Worm (Caenorhabditis elegans) whole organism, young adult: Measurements from ENCODE around the gene spp-21.

ENCODE experiments used
- C06A6.2 ChIP-seq: fragments of 200-800 bp; sonication (Bioruptor generic); conservative IDR thresholded peaks from 2 replicates; pipeline ENCODE4 v1.3.6; 2022; ENCODE audit warnings: missing genetic modification characterization, missing compliant biosample characterization
- F22D6.2 ChIP-seq: sonication (generic microtip); optimal IDR thresholded peaks from 2 replicates; lab custom pipeline; 2016; ENCODE audit warnings: mild to moderate bottlenecking, missing genetic modification characterization, missing compliant biosample characterization
- F33H1.4 ChIP-seq: fragments of 200-800 bp; sonication (Bioruptor generic); IDR thresholded peaks from 2 replicates; pipeline ENCODE4 v1.3.6; 2022; ENCODE audit warnings: missing genetic modification reagents, missing genetic modification characterization, missing compliant biosample characterization
- F37B4.10 ChIP-seq: fragments of 200-800 bp; sonication (Bioruptor generic); IDR thresholded peaks from 2 replicates; pipeline ENCODE4 v1.3.6; 2022; ENCODE audit warnings: missing genetic modification characterization, missing compliant biosample characterization
- F52B5.7 ChIP-seq: sonication (generic microtip); optimal IDR thresholded peaks from 2 replicates; lab custom pipeline; 2016; ENCODE audit warnings: mild to moderate bottlenecking, missing genetic modification characterization, missing compliant biosample characterization
- F55B11.4 ChIP-seq: sonication (generic microtip); optimal IDR thresholded peaks from 2 replicates; lab custom pipeline; 2016; ENCODE audit warnings: missing compliant biosample characterization, missing genetic modification characterization, borderline replicate concordance; ENCODE audit not compliant: insufficient read depth
- F57A8.1 ChIP-seq: fragments of 200-800 bp; sonication (Bioruptor generic); optimal IDR thresholded peaks from 2 replicates; lab custom pipeline; 2018; ENCODE audit warnings: mild to moderate bottlenecking, missing genetic modification characterization, moderate library complexity, missing compliant biosample characterization
- K11D2.4 ChIP-seq: fragments of 200-800 bp; sonication (Bioruptor generic); IDR thresholded peaks from 2 replicates; pipeline ENCODE4 v1.3.6; 2022; ENCODE audit warnings: missing genetic modification reagents, missing genetic modification characterization, missing compliant biosample characterization
- ama-1 ChIP-seq, 3 experiments: fragments of 150-350 bp in 1 of 3; sonication (generic microtip) in 2 of 3; optimal IDR thresholded peaks; 2 replicates each; lab custom pipeline; 2014 to 2018; ENCODE audit warnings: missing biosample characterization in 2 of 3, missing genetic modification characterization in 2 of 3, missing genetic modification reagents in 2 of 3
- athp-1 ChIP-seq: sonication (generic microtip); optimal IDR thresholded peaks from 2 replicates; lab custom pipeline; 2017; ENCODE audit warnings: mild to moderate bottlenecking, missing genetic modification characterization, missing compliant biosample characterization
- attf-6 ChIP-seq: fragments of 200-800 bp; sonication (Bioruptor generic); IDR thresholded peaks from 2 replicates; pipeline ENCODE4 v1.3.6; 2022; ENCODE audit warnings: missing genetic modification reagents, missing genetic modification characterization, missing compliant biosample characterization
- bed-1 ChIP-seq: fragments of 200-800 bp; sonication (Bioruptor generic); IDR thresholded peaks from 2 replicates; pipeline ENCODE4 v1.3.6; 2022; ENCODE audit warnings: missing genetic modification reagents, missing genetic modification characterization, missing compliant biosample characterization
- ccch-3 ChIP-seq: fragments of 200-800 bp; sonication (Bioruptor generic); optimal IDR thresholded peaks from 2 replicates; lab custom pipeline; 2018; ENCODE audit warnings: mild to moderate bottlenecking, missing genetic modification characterization, missing compliant biosample characterization
- ceh-100 ChIP-seq: fragments of 200-800 bp; sonication (Bioruptor generic); IDR thresholded peaks from 2 replicates; pipeline ENCODE4 v1.3.6; 2022; ENCODE audit warnings: missing genetic modification reagents, missing genetic modification characterization, missing compliant biosample characterization
- chd-7 ChIP-seq: sonication (generic microtip); optimal IDR thresholded peaks from 2 replicates; lab custom pipeline; 2016; ENCODE audit warnings: mild to moderate bottlenecking, missing genetic modification characterization, moderate library complexity, missing compliant biosample characterization
- ets-4 ChIP-seq: fragments of 200-800 bp; sonication (Bioruptor generic); optimal IDR thresholded peaks from 2 replicates; lab custom pipeline; 2018; ENCODE audit warnings: mild to moderate bottlenecking, missing genetic modification characterization, missing compliant biosample characterization
- fkh-3 ChIP-seq: sonication (generic microtip); optimal IDR thresholded peaks from 2 replicates; lab custom pipeline; 2016; ENCODE audit warnings: mild to moderate bottlenecking, missing genetic modification characterization, missing compliant biosample characterization
- gei-17 ChIP-seq: fragments of 200-800 bp; sonication (Bioruptor generic); optimal IDR thresholded peaks from 2 replicates; lab custom pipeline; 2018; ENCODE audit warnings: mild to moderate bottlenecking, missing genetic modification characterization, missing compliant biosample characterization
- hmg-1.2 ChIP-seq: fragments of 200-800 bp; sonication (Bioruptor generic); IDR thresholded peaks from 2 replicates; pipeline ENCODE4 v1.3.6; 2022; ENCODE audit warnings: missing genetic modification reagents, missing genetic modification characterization, missing compliant biosample characterization
- hmg-20 ChIP-seq: fragments of 200-800 bp; sonication (Bioruptor generic); IDR thresholded peaks from 2 replicates; pipeline ENCODE4 v1.3.6; 2022; ENCODE audit warnings: missing genetic modification reagents, missing genetic modification characterization, missing compliant biosample characterization
- hsf-1 ChIP-seq: fragments of 200-800 bp; sonication (Bioruptor generic); IDR thresholded peaks from 2 replicates; pipeline ENCODE4 v1.3.6; 2022; ENCODE audit warnings: missing genetic modification reagents, missing genetic modification characterization, missing compliant biosample characterization
- let-607 ChIP-seq, 2 experiments: fragments of 200-800 bp in 1 of 2; sonication (Bioruptor generic) in 1 of 2; sonication (generic microtip) in 1 of 2; optimal IDR thresholded peaks; 2 replicates each; lab custom pipeline; 2016 to 2018; ENCODE audit warnings: mild to moderate bottlenecking in 2 of 2, missing compliant biosample characterization in 2 of 2, missing genetic modification characterization in 2 of 2, moderate library complexity in 2 of 2, missing genotype in 1 of 2
- lin-26 ChIP-seq: fragments of 200-800 bp; sonication (Bioruptor generic); IDR thresholded peaks from 2 replicates; pipeline ENCODE4 v1.3.6; 2022; ENCODE audit warnings: missing genetic modification reagents, missing genetic modification characterization, missing compliant biosample characterization
- lin-35 ChIP-seq, 3 experiments: fragments of 150-350 bp in 2 of 3; sonication (generic microtip) in 1 of 3; optimal IDR thresholded peaks; 2 replicates each; lab custom pipeline; 2014 to 2018; ENCODE audit warnings: missing biosample characterization in 3 of 3, missing genetic modification characterization in 3 of 3, missing genetic modification reagents in 3 of 3
- lin-40 ChIP-seq: sonication (generic microtip); optimal IDR thresholded peaks from 2 replicates; lab custom pipeline; 2016; ENCODE audit warnings: missing genetic modification characterization, mild to moderate bottlenecking, missing compliant biosample characterization, missing genotype, missing genetic modification reagents
- lsl-1 ChIP-seq: fragments of 200-800 bp; sonication (Bioruptor generic); optimal IDR thresholded peaks from 2 replicates; lab custom pipeline; 2018; ENCODE audit warnings: mild to moderate bottlenecking, missing genetic modification characterization, moderate library complexity, missing compliant biosample characterization
- madf-8 ChIP-seq: fragments of 200-800 bp; sonication (Bioruptor generic); conservative IDR thresholded peaks from 2 replicates; pipeline ENCODE4 v1.3.6; 2022; ENCODE audit warnings: missing genetic modification reagents, missing genetic modification characterization, missing compliant biosample characterization
- rcor-1 ChIP-seq: fragments of 200-800 bp; sonication (Bioruptor generic); IDR thresholded peaks from 2 replicates; pipeline ENCODE4 v1.3.6; 2022; ENCODE audit warnings: missing genetic modification reagents, missing genetic modification characterization, missing compliant biosample characterization
- rpc-1 ChIP-seq, 2 experiments: fragments of 150-350 bp in 1 of 2; sonication (generic microtip) in 1 of 2; optimal IDR thresholded peaks; 2 replicates each; lab custom pipeline; 2014 to 2018; ENCODE audit warnings: missing biosample characterization in 1 of 2, missing genetic modification characterization in 1 of 2, missing genetic modification reagents in 1 of 2, missing genotype in 1 of 2
- snpc-1.1 ChIP-seq: sonication (generic microtip); optimal IDR thresholded peaks from 2 replicates; lab custom pipeline; 2017; ENCODE audit warnings: missing genetic modification characterization, mild to moderate bottlenecking, missing compliant biosample characterization, antibody characterized with exemption, moderate library complexity, missing genotype, missing genetic modification reagents; ENCODE audit not compliant: insufficient read depth
- sptf-2 ChIP-seq: fragments of 200-800 bp; sonication (Bioruptor generic); optimal IDR thresholded peaks from 2 replicates; lab custom pipeline; 2018; ENCODE audit warnings: mild to moderate bottlenecking, missing genetic modification characterization, missing compliant biosample characterization
- unc-130 ChIP-seq: sonication (generic microtip); optimal IDR thresholded peaks from 2 replicates; lab custom pipeline; 2016; ENCODE audit warnings: missing genetic modification reagents, missing genetic modification characterization, missing compliant biosample characterization
- zfh-2 ChIP-seq: fragments of 200-800 bp; sonication (Bioruptor generic); conservative IDR thresholded peaks from 2 replicates; pipeline ENCODE4 v1.3.6; 2022; ENCODE audit warnings: missing genetic modification reagents, missing genetic modification characterization, missing compliant biosample characterization
- ztf-25 ChIP-seq: fragments of 200-800 bp; sonication (Bioruptor generic); IDR thresholded peaks from 2 replicates; pipeline ENCODE4 v1.3.6; 2022; ENCODE audit warnings: missing genetic modification reagents, missing genetic modification characterization, missing compliant biosample characterization

The spp-21 gene

DNA sequence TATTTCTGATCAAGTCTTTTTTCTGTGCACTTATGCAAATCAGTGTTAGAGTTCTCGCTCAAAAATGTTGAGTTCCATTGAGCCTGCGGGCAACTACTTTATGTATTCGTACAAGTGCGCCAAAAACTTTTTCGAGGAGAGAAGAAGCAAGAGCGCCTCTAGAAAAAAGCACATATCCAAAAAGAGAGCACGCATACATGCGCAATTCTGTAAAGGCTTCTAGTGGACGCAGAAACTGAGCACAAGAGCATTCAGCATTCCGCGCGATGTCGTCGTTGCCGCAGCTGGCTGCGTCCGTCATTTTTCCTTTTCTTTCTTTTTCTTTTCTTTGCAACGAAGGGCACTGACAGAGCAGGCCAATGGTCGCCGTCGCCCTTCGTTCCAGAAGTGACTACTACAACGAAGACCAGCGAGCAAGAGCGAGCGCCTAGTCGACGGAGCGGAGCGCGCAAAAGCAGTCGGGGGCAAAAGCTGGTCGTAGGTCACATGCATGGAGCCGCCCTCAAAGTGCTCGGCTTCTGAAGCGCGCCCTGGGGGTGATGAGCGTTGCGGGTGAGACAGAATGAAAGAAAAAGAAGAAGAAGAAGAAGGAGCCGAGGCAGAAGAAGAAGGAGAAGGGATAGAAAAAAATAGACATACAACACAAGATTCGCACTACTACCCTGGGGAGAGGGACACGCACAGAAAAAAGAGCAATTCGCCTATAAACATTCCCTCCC lies 16.8 kb upstream of the spp-21 start (continued):
- TF ChIP-seq lsl-1 (GFP tag; lab: Kevin White, UChicago) = no peak
- no peak for TF ChIP-seq hmg-20 (GFP tag; lab: Robert Waterston, UW)
- no peak for TF ChIP-seq F33H1.4
- no peak for TF ChIP-seq fkh-3 (tag; lab: Kevin White, UChicago)
- peak; percentile 66 for TF ChIP-seq lin-40 (tag; lab: Kevin White, UChicago)
- no peak for TF ChIP-seq rpc-1 (optimal IDR thresholded peaks at IDR 0.05; lab: Kevin White, UChicago)
- TF ChIP-seq rpc-1 (tag; optimal IDR thresholded peaks at IDR 0.05; lab: Kevin White, UChicago) = no peak
- TF ChIP-seq ceh-100 (GFP tag; lab: Robert Waterston, UW) = no peak
- no peak for TF ChIP-seq rcor-1
- no peak for TF ChIP-seq gei-17 (GFP tag; lab: Kevin White, UChicago)
- no peak for TF ChIP-seq ccch-3
- TF ChIP-seq unc-130 = no peak
- TF ChIP-seq lin-26 (GFP tag; lab: Robert Waterston, UW) = no peak
- TF ChIP-seq hsf-1 = no peak
- no peak for TF ChIP-seq ets-4
- TF ChIP-seq sptf-2 (GFP tag; lab: Kevin White, UChicago) = no peak
- no peak for TF ChIP-seq F22D6.2

DNA sequence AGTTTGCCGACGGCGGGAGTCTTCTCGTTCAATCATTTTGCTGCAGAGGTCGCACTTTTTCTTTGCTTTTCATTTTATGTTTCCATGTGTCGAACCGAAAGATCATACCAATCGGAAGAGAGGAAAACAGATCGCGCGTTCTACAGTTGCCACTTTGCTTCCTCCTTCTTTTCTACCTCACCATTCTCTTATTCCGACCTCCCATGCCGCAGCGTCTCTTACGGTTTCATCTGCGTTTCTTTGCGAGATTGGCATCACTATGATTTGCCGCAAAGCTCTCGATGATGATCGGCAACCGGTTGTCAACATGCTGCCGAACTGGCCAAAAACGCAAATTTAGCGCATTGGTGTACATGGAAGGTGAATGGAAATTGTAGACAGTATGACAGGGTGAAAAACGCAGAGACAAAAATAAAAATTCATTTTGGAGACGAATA lies 15.8 kb upstream of the spp-21 start:
- TF ChIP-seq zfh-2 (GFP tag; lab: Robert Waterston, UW) (0 out of 2 replicates have a peak, but pooled peaks have one; percentile 47), F37B4.10 (0 out of 2 replicates have a peak, but pooled peaks have one; percentile 22), ztf-25 (0 out of 2 replicates have a peak, but pooled peaks have one; percentile 42), let-607 (tag; optimal IDR thresholded peaks at IDR 0.05; lab: Kevin White, UChicago) (no peak)

ce11 chrX:11474605-11475385 lies 15.1 kb upstream of the spp-21 start:
- peak in 1 of 3 experiments; percentile 12 for TF ChIP-seq lin-35 (GFP tag; optimal IDR thresholded peaks at IDR 0.05; lab: Kevin White, UChicago)
- no peak for TF ChIP-seq hmg-1.2 (GFP tag; lab: Robert Waterston, UW)

- TF ChIP-seq chd-7 = no peak
- TF ChIP-seq attf-6 = no peak
- no peak for TF ChIP-seq snpc-1.1 (tag; lab: Kevin White, UChicago)
- TF ChIP-seq F52B5.7 (tag; lab: Kevin White, UChicago) = no peak
- no peak for TF ChIP-seq F57A8.1 (GFP tag; lab: Kevin White, UChicago)
- TF ChIP-seq bed-1 (GFP tag; lab: Robert Waterston, UW) = no peak
These were observed 14.2 kb upstream of the spp-21 start for ce11 chrX:11475780-11476179.

DNA sequence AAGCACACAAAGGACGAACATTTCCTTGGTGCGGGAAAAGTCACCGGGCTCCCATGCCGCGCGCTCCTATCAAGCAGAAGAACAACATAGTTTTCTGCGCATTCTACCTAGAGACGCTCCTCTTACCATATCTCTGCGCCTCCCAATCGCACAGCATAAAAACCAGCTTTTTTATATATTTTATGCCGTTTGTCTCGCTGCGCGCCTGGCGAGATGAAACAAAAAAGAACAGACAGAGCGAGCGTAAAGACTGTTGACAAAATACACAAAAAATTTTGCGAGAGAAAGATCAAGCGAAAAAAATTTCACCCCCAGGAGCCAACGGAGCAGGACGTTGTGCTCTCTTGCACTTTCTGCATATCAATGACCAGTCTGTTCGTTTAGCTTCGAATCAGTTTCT lies 12.2 kb upstream of the spp-21 start:
- TF ChIP-seq K11D2.4 (GFP tag; lab: Robert Waterston, UW) (no peak), F55B11.4 (tag; lab: Kevin White, UChicago) (no peak), athp-1 (tag; lab: Kevin White, UChicago) (no peak), rpc-1 (optimal IDR thresholded peaks at IDR 0.05; lab: Kevin White, UChicago) (no peak), rpc-1 (tag; optimal IDR thresholded peaks at IDR 0.05; lab: Kevin White, UChicago) (no peak), C06A6.2 (GFP tag; lab: Robert Waterston, UW) (no peak), madf-8 (GFP tag; lab: Robert Waterston, UW) (no peak), F33H1.4 (no peak), sptf-2 (GFP tag; lab: Kevin White, UChicago) (no peak), ama-1 (optimal IDR thresholded peaks at IDR 0.05; lab: Kevin White, UChicago) (no peak), ama-1 (GFP tag; optimal IDR thresholded peaks at IDR 0.05; lab: Kevin White, UChicago) (no peak)
